Worm (Caenorhabditis elegans) whole organism, young adult: Measurements from ENCODE around the gene T08G3.13.

Experiments used
- nhr-120 ChIP-seq: fragments of 200-800 bp; sonication (Bioruptor generic); IDR thresholded peaks from 2 replicates; pipeline ENCODE4 v1.3.6; 2022; ENCODE audit warnings: missing genetic modification characterization, missing compliant biosample characterization
- unc-62 ChIP-seq: fragments of 150-350 bp; optimal IDR thresholded peaks from 2 replicates; lab custom pipeline; 2014; ENCODE audit warnings: missing biosample characterization, missing genetic modification reagents, missing genetic modification characterization

DNA sequence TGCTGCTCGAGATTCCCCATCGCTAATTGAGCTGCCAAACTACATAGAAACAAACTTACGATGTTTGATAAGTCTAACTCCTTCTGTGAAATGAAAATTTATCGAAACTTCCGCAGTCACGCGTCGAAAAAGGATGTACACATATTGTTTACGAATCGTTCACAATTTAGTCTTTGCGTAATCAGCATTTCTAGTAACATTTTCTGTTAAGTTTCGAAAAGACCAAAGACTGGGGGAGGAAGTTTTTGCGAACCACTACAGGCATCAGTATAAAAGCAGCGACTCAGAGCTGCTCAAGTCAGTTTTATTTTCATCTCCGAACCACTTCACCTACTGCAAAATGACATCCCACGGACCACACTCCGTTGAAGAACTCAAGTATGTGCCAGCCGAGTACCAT is 40.3 kb downstream of the T08G3.13 start, which contains the start of gene sqst-4:
- no peak for TF ChIP-seq unc-62 (GFP tag; lab: Kevin White, UChicago)
- TF ChIP-seq nhr-120 (GFP tag; lab: Robert Waterston, UW), result no peak
